Fruit fly (Drosophila melanogaster) whole organism, embryonic: ENCODE data around the gene CG14196.
A peak's percentile ranks its signal among the peaks of the same experiment; 100 is the strongest.

ENCODE experiments used
- ATbp ChIP-seq: fragments of 200-800 bp; sonication (Bioruptor generic); optimal IDR thresholded peaks from 2 replicates; lab custom pipeline; 2017; ENCODE audit warnings: missing biosample characterization, mild to moderate bottlenecking, missing genetic modification characterization, missing genetic modification reagents
- Adf1 ChIP-seq: fragments of 200-800 bp; sonication (Bioruptor generic); IDR thresholded peaks from 2 replicates; pipeline ENCODE4 v1.3.6; 2022; ENCODE audit warnings: missing biosample characterization, missing genetic modification characterization
- CG10274 ChIP-seq: fragments of 200-800 bp; sonication (Bioruptor generic); optimal IDR thresholded peaks from 3 replicates; lab custom pipeline; 2017; ENCODE audit warnings: missing biosample characterization, mild to moderate bottlenecking, missing genetic modification characterization
- CG10543 ChIP-seq: fragments of 200-800 bp; sonication (Bioruptor generic); optimal IDR thresholded peaks from 3 replicates; lab custom pipeline; 2017; ENCODE audit warnings: missing biosample characterization, mild to moderate bottlenecking, missing genetic modification characterization, moderate library complexity
- CG10979 ChIP-seq: fragments of 200-800 bp; sonication (Bioruptor generic); optimal IDR thresholded peaks from 2 replicates; lab custom pipeline; 2018; ENCODE audit warnings: missing biosample characterization, mild to moderate bottlenecking, missing genetic modification characterization, moderate library complexity
- CG12769 ChIP-seq: fragments of 200-800 bp; sonication (Bioruptor generic); optimal IDR thresholded peaks from 2 replicates; lab custom pipeline; 2019; ENCODE audit warnings: missing biosample characterization, mild to moderate bottlenecking, missing genetic modification characterization, moderate library complexity
- CG13123 ChIP-seq: fragments of 200-800 bp; sonication (Bioruptor generic); optimal IDR thresholded peaks from 2 replicates; lab custom pipeline; 2016; ENCODE audit warnings: missing biosample characterization, missing genetic modification characterization
- CG14014 ChIP-seq: fragments of 200-800 bp; sonication (Bioruptor generic); IDR thresholded peaks from 2 replicates; pipeline ENCODE4 v1.3.6; 2022; ENCODE audit warnings: missing biosample characterization, missing genetic modification characterization
- CG1602 ChIP-seq: fragments of 200-800 bp; sonication (Bioruptor generic); optimal IDR thresholded peaks from 3 replicates; lab custom pipeline; 2016; ENCODE audit warnings: missing biosample characterization, missing genetic modification characterization
- CG17361 ChIP-seq: fragments of 200-800 bp; sonication (Bioruptor generic); IDR thresholded peaks from 3 replicates; pipeline ENCODE4 v1.3.6; 2022; ENCODE audit warnings: missing biosample characterization, missing genetic modification characterization
- CG2116 ChIP-seq: fragments of 200-800 bp; sonication (Bioruptor generic); optimal IDR thresholded peaks from 3 replicates; lab custom pipeline; 2018; ENCODE audit warnings: missing biosample characterization, mild to moderate bottlenecking, missing genetic modification characterization
- CG3065 ChIP-seq: fragments of 200-800 bp; sonication (Bioruptor generic); optimal IDR thresholded peaks from 2 replicates; lab custom pipeline; 2016; ENCODE audit warnings: missing biosample characterization, missing genetic modification characterization
- CG31224 ChIP-seq: fragments of 200-800 bp; sonication (Bioruptor generic); IDR thresholded peaks from 2 replicates; pipeline ENCODE4 v1.3.6; 2022; ENCODE audit warnings: missing biosample characterization, missing genetic modification characterization
- CG3847 ChIP-seq: fragments of 200-800 bp; sonication (Bioruptor generic); IDR thresholded peaks from 2 replicates; pipeline ENCODE4 v1.3.6; 2022; ENCODE audit warnings: missing biosample characterization, missing genetic modification characterization
- CG6689 ChIP-seq: fragments of 200-800 bp; sonication (Bioruptor generic); IDR thresholded peaks from 2 replicates; pipeline ENCODE4 v1.3.6; 2022; ENCODE audit warnings: missing biosample characterization, missing genetic modification characterization
- CG7357 ChIP-seq: fragments of 200-800 bp; sonication (Bioruptor generic); IDR thresholded peaks from 3 replicates; pipeline ENCODE4 v1.3.6; 2022; ENCODE audit warnings: missing biosample characterization, missing genetic modification characterization
- CG7556 ChIP-seq: fragments of 200-800 bp; sonication (Bioruptor generic); optimal IDR thresholded peaks from 2 replicates; lab custom pipeline; 2017; ENCODE audit warnings: missing biosample characterization, mild to moderate bottlenecking, missing genetic modification characterization
- CG9215 ChIP-seq: fragments of 200-800 bp; sonication (Bioruptor generic); IDR thresholded peaks from 2 replicates; pipeline ENCODE4 v1.3.6; 2022; ENCODE audit warnings: missing biosample characterization, missing genetic modification characterization
- CG9817 ChIP-seq: fragments of 200-800 bp; sonication (Bioruptor generic); optimal IDR thresholded peaks from 2 replicates; lab custom pipeline; 2018; ENCODE audit warnings: missing biosample characterization, mild to moderate bottlenecking, missing genetic modification characterization, moderate library complexity
- CG9932 ChIP-seq: fragments of 200-800 bp; sonication (Bioruptor generic); IDR thresholded peaks from 2 replicates; pipeline ENCODE4 v1.3.6; 2022; ENCODE audit warnings: missing biosample characterization, missing genetic modification characterization
- Chrac-16 ChIP-seq: fragments of 200-800 bp; sonication (Bioruptor generic); optimal IDR thresholded peaks from 3 replicates; lab custom pipeline; 2016; ENCODE audit warnings: missing biosample characterization, missing genetic modification characterization
- Dip3 ChIP-seq: fragments of 200-800 bp; sonication (Bioruptor generic); optimal IDR thresholded peaks from 3 replicates; lab custom pipeline; 2016; ENCODE audit warnings: missing biosample characterization, missing genetic modification characterization
- Gug ChIP-seq: fragments of 200-800 bp; sonication (Bioruptor generic); IDR thresholded peaks from 4 replicates; pipeline ENCODE4 v1.3.6; 2022; ENCODE audit warnings: missing biosample characterization, missing genetic modification characterization
- HmgZ ChIP-seq: fragments of 200-800 bp; sonication (Bioruptor generic); optimal IDR thresholded peaks from 2 replicates; lab custom pipeline; 2018; ENCODE audit warnings: missing biosample characterization, mild to moderate bottlenecking, missing genetic modification characterization
- MBD-R2 ChIP-seq: fragments of 200-800 bp; sonication (Bioruptor generic); IDR thresholded peaks from 2 replicates; pipeline ENCODE4 v1.3.6; 2022; ENCODE audit warnings: missing biosample characterization, missing genetic modification characterization
- Mrtf ChIP-seq: fragments of 200-800 bp; sonication (Bioruptor generic); IDR thresholded peaks from 3 replicates; pipeline ENCODE4 v1.3.6; 2022; ENCODE audit warnings: missing biosample characterization, missing genetic modification characterization
- NFAT ChIP-seq: fragments of 200-800 bp; sonication (Bioruptor generic); IDR thresholded peaks from 2 replicates; pipeline ENCODE4 v1.3.6; 2022; ENCODE audit warnings: missing biosample characterization, missing genetic modification characterization
- NK7.1 ChIP-seq: fragments of 200-800 bp; sonication (Bioruptor generic); optimal IDR thresholded peaks from 3 replicates; lab custom pipeline; 2016; ENCODE audit warnings: missing biosample characterization, missing genetic modification characterization
- Poxn ChIP-seq: fragments of 200-800 bp; sonication (Bioruptor generic); IDR thresholded peaks from 2 replicates; pipeline ENCODE4 v1.3.6; 2022; ENCODE audit warnings: missing biosample characterization, missing genetic modification characterization
- Ravus ChIP-seq: fragments of 200-800 bp; sonication (Bioruptor generic); IDR thresholded peaks from 2 replicates; pipeline ENCODE4 v1.3.6; 2022; ENCODE audit warnings: missing biosample characterization, missing genetic modification characterization
- Scr ChIP-seq: fragments of 200-800 bp; sonication (Bioruptor generic); IDR thresholded peaks from 2 replicates; pipeline ENCODE4 v1.3.6; 2022; ENCODE audit warnings: missing biosample characterization, missing genetic modification characterization; ENCODE audit not compliant: partially characterized antibody
- Usf ChIP-seq: fragments of 200-800 bp; sonication (Bioruptor generic); optimal IDR thresholded peaks from 2 replicates; lab custom pipeline; 2017; ENCODE audit warnings: missing genotype, missing biosample characterization, missing genetic modification characterization
- Vsx1 ChIP-seq: fragments of 200-800 bp; sonication (Bioruptor generic); optimal IDR thresholded peaks from 2 replicates; lab custom pipeline; 2017; ENCODE audit warnings: missing biosample characterization, mild to moderate bottlenecking, missing genetic modification characterization, missing genetic modification reagents
- bowl ChIP-seq: fragments of 200-800 bp; sonication (Bioruptor generic); IDR thresholded peaks from 2 replicates; pipeline ENCODE4 v1.3.6; 2022; ENCODE audit warnings: missing biosample characterization, missing genetic modification characterization
- dm ChIP-seq: fragments of 200-800 bp; sonication (Bioruptor generic); optimal IDR thresholded peaks from 3 replicates; lab custom pipeline; 2016; ENCODE audit warnings: missing biosample characterization, missing genetic modification characterization
- ewg ChIP-seq: fragments of 200-800 bp; sonication (Bioruptor generic); optimal IDR thresholded peaks from 3 replicates; lab custom pipeline; 2017; ENCODE audit warnings: mild to moderate bottlenecking, missing biosample characterization, missing genetic modification reagents, missing genetic modification characterization
- grau ChIP-seq: fragments of 200-800 bp; optimal IDR thresholded peaks from 3 replicates; lab custom pipeline; 2019; ENCODE audit warnings: missing biosample characterization, mild to moderate bottlenecking, missing genetic modification characterization, moderate library complexity
- hkb ChIP-seq, 2 experiments: fragments of 200-800 bp in 1 of 2; fragments of >200 bp in 1 of 2; sonication (Bioruptor generic) in 1 of 2; IDR thresholded peaks in 1 of 2; optimal IDR thresholded peaks in 1 of 2; 2 replicates each; pipeline versions ENCODE4 v1.3.6 to Lab custom; 2017 to 2022; ENCODE audit warnings: missing biosample characterization in 1 of 2, missing genetic modification characterization in 1 of 2
- jumu ChIP-seq: fragments of 200-800 bp; sonication (Bioruptor generic); optimal IDR thresholded peaks from 3 replicates; lab custom pipeline; 2016; ENCODE audit warnings: missing biosample characterization, missing genetic modification characterization
- kni ChIP-seq: fragments of 200-800 bp; sonication (Bioruptor generic); optimal IDR thresholded peaks from 3 replicates; lab custom pipeline; 2017; ENCODE audit warnings: mild to moderate bottlenecking, missing biosample characterization, missing genetic modification reagents, missing genetic modification characterization
- mam ChIP-seq: fragments of 200-800 bp; sonication (Bioruptor generic); optimal IDR thresholded peaks from 3 replicates; lab custom pipeline; 2016; ENCODE audit warnings: missing biosample characterization, missing genetic modification characterization
- pb ChIP-seq: fragments of 200-800 bp; sonication (Bioruptor generic); optimal IDR thresholded peaks from 3 replicates; lab custom pipeline; 2016; ENCODE audit warnings: missing biosample characterization, missing genetic modification characterization
- pnt ChIP-seq: fragments of 200-800 bp; sonication (Bioruptor generic); optimal IDR thresholded peaks from 3 replicates; lab custom pipeline; 2016; ENCODE audit warnings: missing biosample characterization, missing genetic modification characterization
- prd ChIP-seq, 3 experiments: fragments of >200 bp in 2 of 3; fragments of 200-800 bp in 1 of 3; sonication (Bioruptor generic) in 1 of 3; optimal IDR thresholded peaks in 2 of 3; IDR thresholded peaks in 1 of 3; 2 replicates in 2 of 3; 3 replicates in 1 of 3; pipeline versions ENCODE4 v1.3.6 to Lab custom; 2017 to 2022; ENCODE audit warnings: missing biosample characterization in 1 of 3, missing genetic modification characterization in 1 of 3
- sd ChIP-seq: fragments of 200-800 bp; sonication (Bioruptor generic); optimal IDR thresholded peaks from 3 replicates; lab custom pipeline; 2018; ENCODE audit warnings: missing biosample characterization, mild to moderate bottlenecking, missing genetic modification characterization, moderate library complexity
- shn ChIP-seq: fragments of 200-800 bp; sonication (Bioruptor generic); optimal IDR thresholded peaks from 3 replicates; lab custom pipeline; 2016; ENCODE audit warnings: missing biosample characterization, missing genetic modification characterization
- slp2 ChIP-seq: fragments of 200-800 bp; sonication (Bioruptor generic); optimal IDR thresholded peaks from 2 replicates; lab custom pipeline; 2016; ENCODE audit warnings: missing biosample characterization, missing genetic modification characterization
- ssp ChIP-seq: fragments of 200-800 bp; sonication (Bioruptor generic); IDR thresholded peaks from 2 replicates; pipeline ENCODE4 v1.3.6; 2022; ENCODE audit warnings: missing biosample characterization, missing genetic modification characterization

The CG14196 gene

dm6 chrX:19247200-19248052, 5.8 kb upstream of the CG14196 start, which contains the start of gene CG7992 (continued):
- TF ChIP-seq pb (GFP tag; lab: Kevin White, UChicago) (peak; percentile 35), Ravus (no peak), mam (GFP tag; lab: Kevin White, UChicago) (peak; percentile 73), CG7357 (GFP tag; lab: Robert Waterston, UW) (peak; percentile 25; the same call in 1 of the 3 replicates), shn (peak; percentile 75), CG9817 (tag; lab: Kevin White, UChicago) (peak; percentile 40), CG12769 (no peak), CG1602 (GFP tag; lab: Kevin White, UChicago) (peak; percentile 35), Mrtf (0 out of 3 replicates have a peak, but pooled peaks have one; percentile 44), HmgZ (tag; lab: Kevin White, UChicago) (peak; percentile 19), hkb (optimal IDR thresholded peaks at IDR 0.05; lab: Kevin White, UChicago) (no peak), hkb (GFP tag; IDR thresholded peaks at IDR 0.05; lab: Robert Waterston, UW) (peak; percentile 58; the same call in 1 of the 2 replicates), CG9215 (peak; percentile 49), ATbp (GFP tag; lab: Kevin White, UChicago) (peak; percentile 35), CG10543 (GFP tag; lab: Kevin White, UChicago) (peak; percentile 31), ewg (peak; percentile 32), CG17361 (peak; percentile 76), CG2116 (GFP tag; lab: Kevin White, UChicago) (peak; percentile 13), NK7.1 (GFP tag; lab: Kevin White, UChicago) (peak; percentile 28), jumu (GFP tag; lab: Kevin White, UChicago) (peak; percentile 37), Gug (GFP tag; lab: Robert Waterston, UW) (0 out of 4 replicates have a peak, but pooled peaks have one; percentile 13), prd (optimal IDR thresholded peaks at IDR 0.05; lab: Kevin White, UChicago) (no peak), prd (GFP tag; IDR thresholded peaks at IDR 0.05; lab: Robert Waterston, UW) (peak; percentile 41; the same call in 1 of the 3 replicates), CG6689 (peak; percentile 63), CG3065 (GFP tag; lab: Kevin White, UChicago) (no peak), CG13123 (peak; percentile 21), Scr (GFP tag; lab: Robert Waterston, UW) (no peak), kni (GFP tag; lab: Kevin White, UChicago) (no peak), CG3847 (GFP tag; lab: Robert Waterston, UW) (peak; percentile 48), CG10274 (peak; percentile 21), Chrac-16 (GFP tag; lab: Kevin White, UChicago) (peak; percentile 21), Dip3 (GFP tag; lab: Kevin White, UChicago) (peak; percentile 65), Vsx1 (peak; percentile 47), CG10979 (tag; lab: Kevin White, UChicago) (peak; percentile 46), grau (peak; percentile 65), pnt (GFP tag; lab: Kevin White, UChicago) (peak; percentile 46), Adf1 (GFP tag; lab: Robert Waterston, UW) (peak; percentile 28; the same call in 1 of the 2 replicates), Usf (GFP tag; lab: Kevin White, UChicago) (peak; percentile 10), CG31224 (GFP tag; lab: Robert Waterston, UW) (no peak), MBD-R2 (GFP tag; lab: Robert Waterston, UW) (peak; percentile 26; the same call in 1 of the 2 replicates), Poxn (no peak), sd (peak; percentile 76), dm (GFP tag; lab: Kevin White, UChicago) (peak; percentile 53), CG9932 (GFP tag; lab: Robert Waterston, UW) (0 out of 2 replicates have a peak, but pooled peaks have one; percentile 21), CG14014 (GFP tag; lab: Robert Waterston, UW) (0 out of 2 replicates have a peak, but pooled peaks have one; percentile 15), NFAT (peak; percentile 17; the same call in 1 of the 2 replicates), bowl (no peak), ssp (0 out of 2 replicates have a peak, but pooled peaks have one; percentile 18), CG7556 (GFP tag; lab: Kevin White, UChicago) (peak; percentile 62), slp2 (GFP tag; lab: Kevin White, UChicago) (peak; percentile 58)
